Worm (Caenorhabditis elegans): Measurements from ENCODE around the gene F44B9.9.
A peak's percentile ranks its signal among the peaks of the same experiment; 100 is the strongest.

Gene F44B9.9

DNA sequence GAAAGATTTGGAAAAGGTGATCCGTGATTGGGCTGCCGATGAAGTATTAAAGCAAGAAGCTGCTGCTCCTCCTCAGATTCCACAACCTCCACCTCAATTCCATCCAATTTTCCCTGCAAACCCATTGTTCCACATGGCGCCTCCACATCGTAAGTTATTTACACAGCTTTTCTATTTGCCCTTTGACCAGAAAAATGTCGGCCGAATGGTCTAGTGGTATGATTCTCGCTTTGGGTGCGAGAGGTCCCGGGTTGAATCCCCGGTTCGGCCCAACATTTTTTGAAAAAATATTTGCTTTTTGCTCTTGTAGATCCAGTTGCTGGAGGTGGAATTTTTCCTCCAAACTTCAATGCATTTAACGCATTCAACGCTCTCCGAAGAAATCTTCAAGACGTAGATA, 38.3 kb upstream of the F44B9.9 start (continued):
- TF ChIP-seq daf-16 (GFP tag; optimal IDR thresholded peaks at IDR 0.05) (no peak), daf-16 (tag; optimal IDR thresholded peaks at IDR 0.05) (no peak), F10B5.3 (tag; optimal IDR thresholded peaks at IDR 0.05) (no peak), pha-4 (GFP tag; IDR thresholded peaks at IDR 0.05) (no peak), pha-4 (tag; optimal IDR thresholded peaks at IDR 0.05) (no peak), ceh-28 (tag; optimal IDR thresholded peaks at IDR 0.05) (no peak)

DNA sequence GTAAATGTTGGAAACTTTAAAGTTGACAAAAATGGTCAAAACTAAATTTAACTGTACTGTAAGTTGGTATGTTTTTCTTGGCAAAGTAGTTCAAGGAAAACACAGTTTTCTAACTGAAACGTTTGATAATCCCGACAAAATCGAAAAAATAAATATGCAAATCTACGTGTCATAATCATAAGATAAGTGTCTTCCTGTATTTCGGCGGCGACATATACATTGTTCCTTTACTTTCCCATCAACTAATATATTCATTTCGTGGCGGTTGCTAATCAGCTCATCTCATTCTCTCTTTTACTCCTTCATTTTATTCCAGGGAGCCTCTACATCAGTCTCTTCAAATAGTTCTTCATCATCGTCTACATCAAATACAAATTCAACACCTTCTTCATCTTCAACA, 36.9 kb upstream of the F44B9.9 start:
- TF ChIP-seq dve-1 (tag; optimal IDR thresholded peaks at IDR 0.05; ENCODE audit: insufficient read depth) = no peak
- TF ChIP-seq nhr-48 (tag; optimal IDR thresholded peaks at IDR 0.05) = no peak
- peak; percentile 93 for TF ChIP-seq aha-1 (tag)
- TF ChIP-seq egl-43 (GFP tag; IDR thresholded peaks at IDR 0.05) = no peak
- TF ChIP-seq mxl-2 (GFP tag; conservative IDR thresholded peaks at IDR 0.05) = no peak
- no peak for TF ChIP-seq nhr-77 (tag; optimal IDR thresholded peaks at IDR 0.05)
- TF ChIP-seq daf-12 (tag; optimal IDR thresholded peaks at IDR 0.05) = no peak
- TF ChIP-seq nhr-11 (tag; optimal IDR thresholded peaks at IDR 0.05) = no peak

DNA sequence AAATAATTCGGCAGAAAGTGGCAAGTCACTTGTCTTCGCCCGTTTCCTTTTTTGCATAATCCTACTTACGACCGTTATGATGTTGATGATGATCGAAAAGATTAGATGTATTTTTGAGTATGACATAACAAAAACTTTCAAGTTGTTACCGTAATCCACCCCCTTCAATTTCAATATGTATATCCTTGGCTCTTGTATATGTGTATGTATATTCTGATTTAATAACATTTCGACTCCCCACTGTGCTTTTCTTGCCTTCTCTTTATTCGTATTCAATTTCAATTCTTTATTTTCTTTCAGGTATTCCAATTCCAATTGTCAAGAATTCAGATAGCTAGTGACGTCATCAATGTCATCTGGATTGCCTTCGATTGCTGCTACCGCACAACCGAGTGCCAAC, 36.1 kb upstream of the F44B9.9 start, which contains the start of gene pros-1:
pros-1 (plus strand) TSS at position 301 of the 400 bp plus-strand sequence.
- TF ChIP-seq ceh-32 (tag; optimal IDR thresholded peaks at IDR 0.05; ENCODE audit: poor library complexity) (no peak), lir-3 (tag; optimal IDR thresholded peaks at IDR 0.05) (no peak), ceh-20 (GFP tag; IDR thresholded peaks at IDR 0.05) (no peak)

DNA sequence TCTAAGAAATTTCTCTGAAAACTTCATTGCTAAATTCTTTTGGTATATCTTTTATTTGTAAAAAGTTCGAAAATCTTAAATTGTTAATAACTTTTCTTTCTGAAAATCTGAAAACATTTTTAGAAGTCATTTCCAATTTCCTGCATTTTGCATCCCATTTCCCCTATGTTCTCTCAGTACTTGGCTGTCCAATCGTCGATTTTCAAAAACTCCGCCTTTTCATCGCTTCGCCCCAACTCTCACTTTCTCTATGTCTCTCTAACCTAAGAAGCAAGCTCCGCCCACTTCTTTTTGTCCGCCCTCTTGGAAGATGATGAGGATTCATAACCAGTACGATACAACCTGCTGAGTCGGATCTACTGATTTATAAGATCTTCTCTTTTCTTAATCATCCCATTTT, 34.2 kb upstream of the F44B9.9 start:
- no peak for TF ChIP-seq F44E2.7 (GFP tag; IDR thresholded peaks at IDR 0.05)
- TF ChIP-seq nhr-28 (tag; optimal IDR thresholded peaks at IDR 0.05) = no peak
- no peak for TF ChIP-seq duxl-1 (tag; optimal IDR thresholded peaks at IDR 0.05; ENCODE audit: poor library complexity)
- no peak for TF ChIP-seq mxl-2 (GFP tag; conservative IDR thresholded peaks at IDR 0.05)
- TF ChIP-seq snpc-1.2 (GFP tag; IDR thresholded peaks at IDR 0.05) = no peak
- TF ChIP-seq daf-8 (GFP tag; IDR thresholded peaks at IDR 0.05) = no peak
- TF ChIP-seq dpl-1 (GFP tag; optimal IDR thresholded peaks at IDR 0.05) = no peak

- TF ChIP-seq unc-62 (GFP tag; optimal IDR thresholded peaks at IDR 0.05 in 1 of 2) = peak in 1 of 2 experiments; percentile 95
- no peak for TF ChIP-seq unc-62 (tag; optimal IDR thresholded peaks at IDR 0.05)
- no peak for TF ChIP-seq nhr-42 (GFP tag; IDR thresholded peaks at IDR 0.05)
Observed at ce11 chrIII:8063659-8064058, 32.8 kb upstream of the F44B9.9 start.

ce11 chrIII:8061114-8061513, 30.3 kb upstream of the F44B9.9 start:
- TF ChIP-seq unc-62 (GFP tag; optimal IDR thresholded peaks at IDR 0.05 in 1 of 2) (peak in 1 of 2 experiments; percentile 96), unc-62 (tag; optimal IDR thresholded peaks at IDR 0.05) (no peak), Y75B8A.6 (GFP tag; IDR thresholded peaks at IDR 0.05) (no peak), dve-1 (tag; optimal IDR thresholded peaks at IDR 0.05; ENCODE audit: insufficient read depth) (no peak), nhr-10 (tag; optimal IDR thresholded peaks at IDR 0.05) (no peak)

ce11 chrIII:8051838-8052237, 21.0 kb upstream of the F44B9.9 start:
- TF ChIP-seq nhr-42 (GFP tag; IDR thresholded peaks at IDR 0.05) = no peak
- no peak for TF ChIP-seq ceh-82 (tag; optimal IDR thresholded peaks at IDR 0.05)
- TF ChIP-seq lin-13 (GFP tag; optimal IDR thresholded peaks at IDR 0.05) = no peak
- TF ChIP-seq lin-39 (tag; optimal IDR thresholded peaks at IDR 0.05) = no peak
